Fruit fly (Drosophila melanogaster): ENCODE measurements around the gene Slimp.

- TF ChIP-seq usp (GFP tag; optimal IDR thresholded peaks at IDR 0.05), result no peak
- TF ChIP-seq Myc (optimal IDR thresholded peaks at IDR 0.05), result no peak
- no peak for TF ChIP-seq foxo (GFP tag; optimal IDR thresholded peaks at IDR 0.05)
- TF ChIP-seq Dif (GFP tag; optimal IDR thresholded peaks at IDR 0.05; ENCODE audit: partially characterized antibody), result no peak
- no peak for TF ChIP-seq GATAd (GFP tag; optimal IDR thresholded peaks at IDR 0.05)
- no peak for TF ChIP-seq dsf (GFP tag; optimal IDR thresholded peaks at IDR 0.05; ENCODE audit: borderline replicate concordance)
- TF ChIP-seq brk (GFP tag; optimal IDR thresholded peaks at IDR 0.05), result no peak
- no peak for TF ChIP-seq OdsH (GFP tag; optimal IDR thresholded peaks at IDR 0.05)
- TF ChIP-seq Dfd (GFP tag; optimal IDR thresholded peaks at IDR 0.05), result no peak
- TF ChIP-seq sv (GFP tag; optimal IDR thresholded peaks at IDR 0.05), result no peak
- TF ChIP-seq Mio (GFP tag; optimal IDR thresholded peaks at IDR 0.05), result no peak
These were observed 26.4 kb downstream of the Slimp start for dm6 chr3R:24122369-24122768.

All from whole organism, wandering third instar larva.